Worm (Caenorhabditis elegans) whole organism, early embryonic: ENCODE data around the gene mpst-3.

Experiments
- B0310.2 ChIP-seq: sonication (generic microtip); optimal IDR thresholded peaks from 2 replicates; lab custom pipeline; 2016; ENCODE audit warnings: mild to moderate bottlenecking, missing genetic modification characterization, missing compliant biosample characterization
- hmg-4 ChIP-seq: fragments of 200-800 bp; sonication (Bioruptor generic); optimal IDR thresholded peaks from 2 replicates; lab custom pipeline; 2018; ENCODE audit warnings: mild to moderate bottlenecking, missing genetic modification characterization, missing compliant biosample characterization
- hnd-1 ChIP-seq: sonication (generic microtip); optimal IDR thresholded peaks from 2 replicates; lab custom pipeline; 2016; ENCODE audit warnings: missing genetic modification characterization, missing compliant biosample characterization

DNA sequence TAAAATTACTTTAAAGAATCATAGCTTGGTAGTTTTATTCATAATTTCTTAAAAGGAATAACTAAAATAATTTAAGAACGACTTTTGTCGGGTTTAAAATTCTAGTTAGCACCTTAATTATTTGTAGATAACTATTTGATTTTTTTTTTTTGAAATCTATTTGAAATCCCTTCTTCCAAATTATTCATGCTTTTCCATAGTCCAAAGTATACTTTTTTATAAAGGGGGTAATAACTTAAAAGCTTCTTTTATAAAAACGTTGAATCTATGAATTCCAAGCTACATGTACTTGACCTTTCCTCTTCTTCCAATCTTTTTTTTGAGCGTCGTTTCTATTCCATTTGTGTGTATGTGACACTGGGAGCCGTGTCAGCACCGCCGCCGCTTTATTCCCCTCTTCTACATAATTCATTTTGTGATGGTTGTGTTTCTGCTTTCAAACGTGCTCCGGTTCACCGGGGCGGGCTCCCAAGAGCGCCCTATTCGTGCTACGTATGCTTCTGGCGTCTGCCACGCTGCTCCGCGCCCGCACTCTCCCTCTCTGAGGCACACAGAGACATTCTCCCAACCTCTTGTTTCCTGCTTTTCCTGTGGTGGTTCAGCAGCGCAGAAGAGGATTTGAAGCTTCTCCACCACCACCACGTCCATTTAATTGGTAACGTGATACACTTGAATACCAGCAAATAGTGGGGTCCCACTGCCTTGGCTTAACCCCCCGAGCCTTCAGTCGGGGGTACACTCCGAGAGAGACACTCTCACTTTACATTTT is 38.2 kb downstream of the mpst-3 start:
- TF ChIP-seq B0310.2 (tag; lab: Kevin White, UChicago) (no peak), hmg-4 (GFP tag; lab: Kevin White, UChicago) (no peak), hnd-1 (no peak)
